Worm (Caenorhabditis elegans) whole organism, midembryonic: ENCODE measurements around the gene ztf-17.

Experiments
- cog-1 ChIP-seq: sonication (generic microtip); optimal IDR thresholded peaks from 2 replicates; lab custom pipeline; 2016; ENCODE audit warnings: missing genetic modification characterization, missing compliant biosample characterization
- flt-1 ChIP-seq: fragments of 200-800 bp; sonication (Bioruptor generic); IDR thresholded peaks from 2 replicates; pipeline ENCODE4 v1.3.6; 2022; ENCODE audit warnings: missing genetic modification characterization, missing compliant biosample characterization
- tab-1 ChIP-seq: fragments of 200-800 bp; sonication (Bioruptor generic); IDR thresholded peaks from 2 replicates; pipeline ENCODE4 v1.3.6; 2022; ENCODE audit warnings: missing genetic modification characterization, missing compliant biosample characterization

ce11 chrII:7854942-7855341, 15.0 kb downstream of the ztf-17 start, which contains the start of gene mdt-10:
- no peak for TF ChIP-seq cog-1 (tag; lab: Kevin White, UChicago)
- no peak for TF ChIP-seq flt-1 (GFP tag; lab: Robert Waterston, UW)
- TF ChIP-seq tab-1 (GFP tag; lab: Robert Waterston, UW): no peak
